Worm (Caenorhabditis elegans) whole organism, mixed stage, embryonic: ENCODE results near the gene C54G10.1.

Source experiments
- bed-3 ChIP-seq: fragments of 200-800 bp; sonication (Bioruptor generic); optimal IDR thresholded peaks from 3 replicates; lab custom pipeline; 2018; ENCODE audit warnings: mild to moderate bottlenecking, missing genetic modification characterization, moderate library complexity, missing compliant biosample characterization
- blmp-1 ChIP-seq: fragments of 150-350 bp; optimal IDR thresholded peaks from 2 replicates; lab custom pipeline; 2014; ENCODE audit warnings: missing biosample characterization, missing genetic modification characterization
- ceh-39 ChIP-seq: fragments of 150-350 bp; optimal IDR thresholded peaks from 2 replicates; lab custom pipeline; 2014; ENCODE audit warnings: missing biosample characterization, missing genetic modification characterization
- ceh-43 ChIP-seq: fragments of 200-800 bp; sonication (Bioruptor generic); optimal IDR thresholded peaks from 2 replicates; lab custom pipeline; 2018; ENCODE audit warnings: mild to moderate bottlenecking, missing genetic modification characterization, moderate library complexity, missing compliant biosample characterization
- ceh-83 ChIP-seq: fragments of 200-800 bp; sonication (Bioruptor generic); optimal IDR thresholded peaks from 2 replicates; lab custom pipeline; 2018; ENCODE audit warnings: mild to moderate bottlenecking, missing genetic modification characterization, missing compliant biosample characterization
- ces-1 ChIP-seq: fragments of 150-350 bp; optimal IDR thresholded peaks from 2 replicates; lab custom pipeline; 2014; ENCODE audit warnings: missing biosample characterization, missing genetic modification reagents, missing genetic modification characterization
- cnd-1 ChIP-seq: fragments of 200-800 bp; sonication (Bioruptor generic); optimal IDR thresholded peaks from 2 replicates; lab custom pipeline; 2018; ENCODE audit warnings: mild to moderate bottlenecking, missing genetic modification characterization, missing compliant biosample characterization
- elt-1 ChIP-seq: sonication (generic microtip); optimal IDR thresholded peaks from 2 replicates; lab custom pipeline; 2017; ENCODE audit warnings: missing genetic modification characterization, mild to moderate bottlenecking, missing compliant biosample characterization, antibody characterized with exemption, moderate library complexity, borderline replicate concordance; ENCODE audit not compliant: insufficient read depth
- elt-3 ChIP-seq: fragments of 150-350 bp; optimal IDR thresholded peaks from 2 replicates; lab custom pipeline; 2014; ENCODE audit warnings: missing biosample characterization, missing genetic modification characterization
- ham-2 ChIP-seq: fragments of 200-800 bp; sonication (Bioruptor generic); optimal IDR thresholded peaks from 2 replicates; lab custom pipeline; 2018; ENCODE audit warnings: mild to moderate bottlenecking, missing genetic modification characterization, missing compliant biosample characterization
- hlh-1 ChIP-seq: fragments of 150-350 bp; optimal IDR thresholded peaks from 2 replicates; lab custom pipeline; 2014; ENCODE audit warnings: missing biosample characterization, missing genetic modification reagents, missing genetic modification characterization
- lin-13 ChIP-seq: fragments of 150-350 bp; optimal IDR thresholded peaks from 2 replicates; lab custom pipeline; 2014; ENCODE audit warnings: missing biosample characterization, missing genetic modification characterization
- lin-32 ChIP-seq: fragments of 200-800 bp; sonication (Bioruptor generic); optimal IDR thresholded peaks from 2 replicates; lab custom pipeline; 2018; ENCODE audit warnings: mild to moderate bottlenecking, missing genetic modification characterization, missing compliant biosample characterization
- lsy-2 ChIP-seq: fragments of 150-350 bp; optimal IDR thresholded peaks from 2 replicates; lab custom pipeline; 2014; ENCODE audit warnings: missing biosample characterization, missing genetic modification characterization
- mab-5 ChIP-seq: fragments of 150-350 bp; optimal IDR thresholded peaks from 2 replicates; lab custom pipeline; 2014; ENCODE audit warnings: missing biosample characterization, missing genetic modification characterization
- mep-1 ChIP-seq: fragments of 150-350 bp; optimal IDR thresholded peaks from 2 replicates; lab custom pipeline; 2017; ENCODE audit warnings: missing biosample characterization, missing genetic modification reagents, missing genetic modification characterization, inconsistent platforms
- mls-2 ChIP-seq: sonication (generic microtip); optimal IDR thresholded peaks from 2 replicates; lab custom pipeline; 2016; ENCODE audit warnings: mild to moderate bottlenecking, missing genetic modification characterization, moderate library complexity, missing compliant biosample characterization
- nhr-2 ChIP-seq: fragments of 150-350 bp; optimal IDR thresholded peaks from 2 replicates; lab custom pipeline; 2014; ENCODE audit warnings: missing biosample characterization, missing genetic modification characterization
- nhr-237 ChIP-seq: fragments of 150-350 bp; optimal IDR thresholded peaks from 2 replicates; lab custom pipeline; 2014; ENCODE audit warnings: missing biosample characterization, missing genetic modification characterization
- nhr-28 ChIP-seq: fragments of 150-350 bp; optimal IDR thresholded peaks from 2 replicates; lab custom pipeline; 2014; ENCODE audit warnings: missing biosample characterization, missing genetic modification characterization
- nhr-76 ChIP-seq: sonication (generic microtip); optimal IDR thresholded peaks from 2 replicates; lab custom pipeline; 2017; ENCODE audit warnings: missing biosample characterization, missing genetic modification characterization
- pha-4 ChIP-seq: fragments of 150-350 bp; optimal IDR thresholded peaks from 2 replicates; lab custom pipeline; 2018; ENCODE audit warnings: missing biosample characterization, missing genetic modification reagents, missing genetic modification characterization
- sem-2 ChIP-seq: fragments of 200-800 bp; sonication (Bioruptor generic); optimal IDR thresholded peaks from 2 replicates; lab custom pipeline; 2018; ENCODE audit warnings: mild to moderate bottlenecking, missing genetic modification characterization, missing compliant biosample characterization
- snpc-4 ChIP-seq: fragments of 150-350 bp; optimal IDR thresholded peaks from 2 replicates; lab custom pipeline; 2014; ENCODE audit warnings: missing biosample characterization, missing genetic modification characterization
- sptf-1 ChIP-seq: sonication (generic microtip); optimal IDR thresholded peaks from 2 replicates; lab custom pipeline; 2017; ENCODE audit warnings: mild to moderate bottlenecking, missing genetic modification characterization, moderate library complexity, missing compliant biosample characterization
- tbx-8 ChIP-seq: fragments of 200-800 bp; sonication (Bioruptor generic); optimal IDR thresholded peaks from 2 replicates; lab custom pipeline; 2018; ENCODE audit warnings: mild to moderate bottlenecking, missing genetic modification characterization, moderate library complexity, missing compliant biosample characterization
- unc-120 ChIP-seq: sonication (generic microtip); optimal IDR thresholded peaks from 2 replicates; lab custom pipeline; 2017; ENCODE audit warnings: missing genetic modification characterization, missing compliant biosample characterization; ENCODE audit not compliant: poor library complexity, severe bottlenecking
- unc-39 ChIP-seq: fragments of 150-350 bp; optimal IDR thresholded peaks from 2 replicates; lab custom pipeline; 2014; ENCODE audit warnings: missing biosample characterization, missing genetic modification characterization
- unc-62 ChIP-seq: fragments of 150-350 bp; optimal IDR thresholded peaks from 2 replicates; lab custom pipeline; 2014; ENCODE audit warnings: missing biosample characterization, missing genetic modification reagents, missing genetic modification characterization
- ztf-11 ChIP-seq: fragments of 150-350 bp; optimal IDR thresholded peaks from 2 replicates; lab custom pipeline; 2014; ENCODE audit warnings: missing biosample characterization, missing genetic modification characterization

C54G10.1 gene

ce11 chrV:14645817-14646789, 5.2 kb downstream of the C54G10.1 start, which contains the start of the genes rfc-1 and pmp-3:
TSS of gene rfc-1 (minus strand) at chrV:14645979.
TSS of gene pmp-3 (plus strand) at chrV:14646739.
- TF ChIP-seq unc-62 (GFP tag; lab: Kevin White, UChicago) (peak; percentile 41), elt-3 (tag; lab: Kevin White, UChicago) (no peak), hlh-1 (tag; lab: Kevin White, UChicago) (peak; percentile 0), blmp-1 (tag; lab: Kevin White, UChicago) (peak; percentile 52)

DNA sequence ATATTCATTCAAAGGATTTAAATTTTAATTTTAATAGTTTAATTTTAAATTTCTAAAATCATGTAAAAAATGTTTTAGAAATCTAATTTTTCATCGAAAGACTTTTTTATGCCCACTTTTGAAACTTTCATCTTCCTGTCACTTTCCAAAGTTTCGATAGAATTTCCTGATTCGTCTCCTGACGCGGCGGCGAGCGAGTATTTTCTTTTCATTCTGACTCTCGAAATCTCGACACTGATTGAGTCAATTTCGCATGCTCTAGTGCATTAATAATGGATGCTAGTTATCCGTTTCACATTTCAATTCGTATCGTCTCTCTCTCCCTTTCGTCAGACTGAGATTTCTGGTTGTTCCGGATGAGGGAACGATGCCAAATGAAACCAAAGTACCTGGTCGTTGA, 7.9 kb downstream of the C54G10.1 start:
- TF ChIP-seq ces-1 (GFP tag; lab: Kevin White, UChicago) (peak; percentile 53), nhr-28 (tag; lab: Kevin White, UChicago) (no peak)
- TF ChIP-seq, all 35 proteins: peak for 1

DNA sequence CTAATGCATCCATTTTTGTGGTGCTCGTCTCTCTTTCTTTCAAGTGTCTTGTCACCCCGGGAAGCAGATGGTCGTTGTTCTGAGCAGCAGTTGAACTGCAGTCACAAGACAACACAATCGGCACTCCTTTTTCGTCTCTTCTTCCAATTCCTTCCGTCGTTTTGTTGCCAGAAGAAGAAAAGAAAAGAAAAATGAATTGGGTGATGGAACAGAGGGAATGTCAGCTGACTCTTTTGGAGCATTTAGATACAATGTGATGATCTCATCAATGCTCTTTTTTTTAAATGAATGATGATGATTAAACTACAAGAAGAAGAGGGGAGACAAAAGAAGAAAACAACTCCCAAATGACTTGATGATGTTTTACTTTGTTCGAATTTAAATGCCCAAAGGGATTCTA, 9.0 kb downstream of the C54G10.1 start:
- no peak for TF ChIP-seq mab-5 (tag; lab: Kevin White, UChicago)
- TF ChIP-seq hlh-1 (tag; lab: Kevin White, UChicago) = peak; percentile 17
- TF ChIP-seq unc-39 (tag; lab: Kevin White, UChicago) = no peak
- TF ChIP-seq mep-1 (tag; lab: Kevin White, UChicago) = no peak
- peak; percentile 25 for TF ChIP-seq ces-1 (GFP tag; lab: Kevin White, UChicago)
- TF ChIP-seq nhr-76 = no peak
- TF ChIP-seq lin-32 (GFP tag; lab: Kevin White, UChicago) = no peak
- TF ChIP-seq nhr-2 (tag; lab: Kevin White, UChicago) = no peak
- no peak for TF ChIP-seq nhr-237
- no peak for TF ChIP-seq sptf-1 (tag; lab: Kevin White, UChicago)
- no peak for TF ChIP-seq tbx-8 (GFP tag; lab: Kevin White, UChicago)
- no peak for TF ChIP-seq pha-4 (tag; lab: Kevin White, UChicago)
- TF ChIP-seq snpc-4 (tag; lab: Kevin White, UChicago) = no peak
- no peak for TF ChIP-seq ceh-83 (GFP tag; lab: Kevin White, UChicago)
- TF ChIP-seq sem-2 (GFP tag; lab: Kevin White, UChicago) = no peak
- no peak for TF ChIP-seq lsy-2
- TF ChIP-seq lin-13 (tag; lab: Kevin White, UChicago) = no peak
- no peak for TF ChIP-seq ceh-43
- no peak for TF ChIP-seq mls-2 (tag; lab: Kevin White, UChicago)
- TF ChIP-seq unc-62 (GFP tag; lab: Kevin White, UChicago) = no peak
- TF ChIP-seq cnd-1 (tag; lab: Kevin White, UChicago) = peak; percentile 43
- TF ChIP-seq ztf-11 (tag; lab: Kevin White, UChicago) = no peak
- no peak for TF ChIP-seq ceh-39 (tag; lab: Kevin White, UChicago)
- no peak for TF ChIP-seq nhr-28 (tag; lab: Kevin White, UChicago)

DNA sequence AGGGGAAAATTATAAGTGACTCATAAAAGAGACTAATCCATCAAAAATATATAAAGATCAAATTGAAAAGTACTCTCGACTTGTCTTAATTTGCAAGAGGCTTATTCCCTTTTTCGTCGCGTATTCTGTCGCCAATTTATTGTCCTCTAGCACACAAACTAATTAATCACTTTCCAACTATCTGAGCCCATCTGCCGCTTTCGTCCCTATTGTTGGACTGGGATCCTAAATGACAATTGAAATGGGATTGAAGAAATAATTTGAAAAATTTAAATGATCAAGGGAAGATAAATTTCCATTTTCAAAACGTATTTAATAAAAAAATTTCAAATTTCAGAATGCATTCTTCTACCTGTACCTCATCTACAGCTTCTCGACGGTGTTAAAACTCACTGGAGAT, 9.7 kb downstream of the C54G10.1 start:
- TF ChIP-seq elt-3 (tag; lab: Kevin White, UChicago) = no peak
- TF ChIP-seq blmp-1 (tag; lab: Kevin White, UChicago) = no peak
- TF ChIP-seq mab-5 (tag; lab: Kevin White, UChicago) = no peak
- no peak for TF ChIP-seq bed-3 (GFP tag; lab: Kevin White, UChicago)
- TF ChIP-seq unc-62 (GFP tag; lab: Kevin White, UChicago) = peak; percentile 36
- TF ChIP-seq lin-32 (GFP tag; lab: Kevin White, UChicago) = no peak
- no peak for TF ChIP-seq unc-120
- peak; percentile 84 for TF ChIP-seq ces-1 (GFP tag; lab: Kevin White, UChicago)
- no peak for TF ChIP-seq elt-1
- TF ChIP-seq nhr-2 (tag; lab: Kevin White, UChicago) = no peak
- TF ChIP-seq ham-2 = no peak
- TF ChIP-seq sptf-1 (tag; lab: Kevin White, UChicago) = no peak
- TF ChIP-seq hlh-1 (tag; lab: Kevin White, UChicago) = no peak
- peak; percentile 45 for TF ChIP-seq cnd-1 (tag; lab: Kevin White, UChicago)
- TF ChIP-seq lin-13 (tag; lab: Kevin White, UChicago) = no peak
